Fruit fly (Drosophila melanogaster): ENCODE measurements around the gene LSm-4.

The LSm-4 gene

DNA sequence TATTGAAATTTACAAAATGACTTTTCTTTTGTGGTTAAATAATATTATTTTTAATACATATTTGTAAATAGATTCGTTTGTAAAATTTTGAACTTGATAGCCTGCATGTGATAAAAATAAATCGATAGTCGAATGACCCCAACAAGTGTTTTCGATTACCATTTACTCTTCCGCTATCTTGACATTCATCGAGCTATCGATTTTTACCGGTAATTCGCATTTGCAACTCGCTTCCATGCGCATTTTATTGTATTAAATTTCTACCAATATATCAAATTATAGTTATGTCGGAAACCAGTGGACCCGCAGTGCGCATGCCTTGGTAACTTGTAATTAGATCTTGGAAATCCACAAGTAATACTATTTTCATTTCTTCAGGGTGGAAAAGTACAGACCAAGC is 14.0 kb upstream of the LSm-4 start, which contains the start of gene RfC3 (continued):
- TF ChIP-seq trem (tag; optimal IDR thresholded peaks at IDR 0.05) (peak; percentile 55), YL-1 (GFP tag; optimal IDR thresholded peaks at IDR 0.05) (peak; percentile 38), Dll (GFP tag; IDR thresholded peaks at IDR 0.05; ENCODE audit: partially characterized antibody) (peak; percentile 85), BEAF-32 (GFP tag; optimal IDR thresholded peaks at IDR 0.05) (peak; percentile 61), cg (GFP tag; optimal IDR thresholded peaks at IDR 0.05) (no peak), pfk (GFP tag; optimal IDR thresholded peaks at IDR 0.05) (peak; percentile 48), Nf-YB (GFP tag; optimal IDR thresholded peaks at IDR 0.05) (no peak), vnd (GFP tag; IDR thresholded peaks at IDR 0.05; ENCODE audit: partially characterized antibody) (peak; percentile 87), CG14860 (GFP tag; IDR thresholded peaks at IDR 0.05; ENCODE audit: partially characterized antibody) (peak; percentile 91)

DNA sequence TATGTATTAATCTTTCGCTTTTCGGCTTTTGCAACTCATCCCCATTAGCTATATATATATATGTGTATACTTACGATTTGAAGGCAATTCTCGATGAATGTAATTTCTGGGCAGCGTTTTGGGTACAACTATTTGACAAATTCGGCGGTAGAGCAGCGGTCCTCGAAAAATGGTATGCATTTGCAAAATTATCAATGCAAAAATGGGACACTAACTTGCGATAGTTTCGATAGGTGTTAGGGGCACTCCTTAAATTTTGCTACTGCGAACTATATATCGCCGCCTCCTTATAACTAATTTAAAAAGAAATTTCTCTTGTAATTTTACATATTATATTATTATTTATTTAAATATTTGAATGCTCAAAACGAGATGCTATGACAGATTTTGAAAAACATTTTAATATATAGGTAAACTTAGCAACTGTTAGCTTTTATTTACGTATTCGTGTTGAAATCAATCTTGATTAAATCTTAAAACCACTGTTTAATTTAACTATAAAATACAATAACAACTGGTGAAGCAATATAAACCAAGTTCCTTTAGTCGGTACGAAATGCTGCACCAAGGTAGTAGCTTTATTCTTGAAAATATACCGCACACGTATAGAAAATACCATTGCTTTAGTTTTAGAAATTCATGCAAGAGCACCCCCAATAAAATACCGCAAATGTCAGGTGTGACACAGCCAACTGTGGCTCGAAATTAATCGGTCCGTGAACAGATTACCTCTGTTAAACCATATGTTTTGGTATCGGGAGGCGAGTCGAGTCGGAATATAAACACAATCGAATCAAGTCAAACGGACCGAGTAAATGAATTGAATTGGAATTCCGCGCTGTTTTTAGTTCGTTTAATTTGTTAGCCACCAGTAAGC is 8.5 kb upstream of the LSm-4 start, which contains the start of the genes CG5355 and Klp31E:
CG5355 (minus strand) TSS at position 213 of the 877 bp plus-strand sequence.
Klp31E (plus strand) TSS at position 767 of the 877 bp plus-strand sequence.
- TF ChIP-seq her (GFP tag; optimal IDR thresholded peaks at IDR 0.05), result no peak
- TF ChIP-seq Mrtf (GFP tag; IDR thresholded peaks at IDR 0.05), result no peak; the same call in 2 of the 3 replicates
- peak; percentile 81 for TF ChIP-seq CG13424 (tag; optimal IDR thresholded peaks at IDR 0.05)
- TF ChIP-seq CG2712 (tag; optimal IDR thresholded peaks at IDR 0.05), result peak; percentile 85
- TF ChIP-seq trh (GFP tag; optimal IDR thresholded peaks at IDR 0.05), result peak; percentile 13
- TF ChIP-seq wor (GFP tag; IDR thresholded peaks at IDR 0.05), result 0 out of 2 replicates have a peak, but pooled peaks have one; percentile 17
- TF ChIP-seq CG17186 (GFP tag; optimal IDR thresholded peaks at IDR 0.05), result no peak
- TF ChIP-seq bsh (GFP tag; optimal IDR thresholded peaks at IDR 0.05), result peak in 1 of 2 experiments; percentile 58
- peak; percentile 95 for TF ChIP-seq CG17361 (GFP tag; IDR thresholded peaks at IDR 0.05)
- peak; percentile 79 for TF ChIP-seq grau (tag; optimal IDR thresholded peaks at IDR 0.05)
- TF ChIP-seq TFAM (GFP tag; optimal IDR thresholded peaks at IDR 0.05), result no peak
- peak; percentile 64 for TF ChIP-seq CG8388 (GFP tag; optimal IDR thresholded peaks at IDR 0.05)
- no peak for TF ChIP-seq CG10565 (GFP tag; optimal IDR thresholded peaks at IDR 0.05)
- TF ChIP-seq sens (GFP tag), result peak; percentile 93
- peak; percentile 75 for TF ChIP-seq sna (GFP tag; IDR thresholded peaks at IDR 0.05; ENCODE audit: partially characterized antibody)
- TF ChIP-seq CG6689 (GFP tag; IDR thresholded peaks at IDR 0.05), result peak; percentile 71
- TF ChIP-seq Optix (GFP tag; IDR thresholded peaks at IDR 0.05), result no peak
- peak; percentile 76 for TF ChIP-seq CG8924 (tag; optimal IDR thresholded peaks at IDR 0.05)
- peak; percentile 64 for TF ChIP-seq fd96Cb (tag; optimal IDR thresholded peaks at IDR 0.05)
- TF ChIP-seq oc (tag; optimal IDR thresholded peaks at IDR 0.05), result no peak
- TF ChIP-seq CG16813 (GFP tag; IDR thresholded peaks at IDR 0.05; ENCODE audit: partially characterized antibody), result peak; percentile 68
- TF ChIP-seq cas (GFP tag; IDR thresholded peaks at IDR 0.05), result no peak
- TF ChIP-seq CrebB (tag; optimal IDR thresholded peaks at IDR 0.05), result no peak
- TF ChIP-seq HLH3B (GFP tag; IDR thresholded peaks at IDR 0.05), result no peak
- peak; percentile 42; the same call in 1 of the 2 replicates for TF ChIP-seq ato (GFP tag; IDR thresholded peaks at IDR 0.05; ENCODE audit: partially characterized antibody)
- no peak for TF ChIP-seq ATbp (GFP tag; optimal IDR thresholded peaks at IDR 0.05)
- no peak for TF ChIP-seq psq (GFP tag; optimal IDR thresholded peaks at IDR 0.05)
- TF ChIP-seq CG10267 (tag; optimal IDR thresholded peaks at IDR 0.05), result peak; percentile 72
- TF ChIP-seq Dp (GFP tag; optimal IDR thresholded peaks at IDR 0.05), result no peak
- TF ChIP-seq Oaz (GFP tag; IDR thresholded peaks at IDR 0.05), result 0 out of 2 replicates have a peak, but pooled peaks have one; percentile 46
- TF ChIP-seq slbo (GFP tag; IDR thresholded peaks at IDR 0.05), result peak; percentile 81
- peak; percentile 72 for TF ChIP-seq bcd (GFP tag; optimal IDR thresholded peaks at IDR 0.05)
- TF ChIP-seq BEAF-32 (GFP tag; optimal IDR thresholded peaks at IDR 0.05), result peak; percentile 67
- TF ChIP-seq ap (GFP tag; IDR thresholded peaks at IDR 0.05), result no peak
- peak; percentile 34 for TF ChIP-seq chm (GFP tag; IDR thresholded peaks at IDR 0.05)
- TF ChIP-seq CG16863 (GFP tag; optimal IDR thresholded peaks at IDR 0.05), result peak; percentile 52
- TF ChIP-seq sima (GFP tag; optimal IDR thresholded peaks at IDR 0.05), result no peak
- no peak for TF ChIP-seq btn (GFP tag; optimal IDR thresholded peaks at IDR 0.05)
- no peak for TF ChIP-seq sisA (GFP tag; IDR thresholded peaks at IDR 0.05)

All from whole organism, embryonic.